Worm (Caenorhabditis elegans) whole organism, midembryonic: Measurements from ENCODE around the gene F58E6.11.

ENCODE experiments used
- T22C8.4 ChIP-seq: fragments of 200-800 bp; sonication (Bioruptor generic); IDR thresholded peaks from 2 replicates; pipeline ENCODE4 v1.3.6; 2022; ENCODE audit warnings: missing genetic modification characterization, missing compliant biosample characterization
- cog-1 ChIP-seq: sonication (generic microtip); optimal IDR thresholded peaks from 2 replicates; lab custom pipeline; 2016; ENCODE audit warnings: missing genetic modification characterization, missing compliant biosample characterization
- flt-1 ChIP-seq: fragments of 200-800 bp; sonication (Bioruptor generic); IDR thresholded peaks from 2 replicates; pipeline ENCODE4 v1.3.6; 2022; ENCODE audit warnings: missing genetic modification characterization, missing compliant biosample characterization
- klf-2 ChIP-seq: fragments of 200-800 bp; sonication (Bioruptor generic); conservative IDR thresholded peaks from 2 replicates; pipeline ENCODE4 v1.3.6; 2022; ENCODE audit warnings: missing genetic modification reagents, missing genetic modification characterization, missing compliant biosample characterization
- med-1 ChIP-seq: sonication (generic microtip); optimal IDR thresholded peaks from 2 replicates; lab custom pipeline; 2017; ENCODE audit warnings: missing genetic modification characterization, mild to moderate bottlenecking, missing compliant biosample characterization, antibody characterized with exemption, missing genetic modification reagents; ENCODE audit not compliant: insufficient read depth
- ref-1 ChIP-seq: fragments of 200-800 bp; sonication (Bioruptor generic); conservative IDR thresholded peaks from 2 replicates; pipeline ENCODE4 v1.3.6; 2022; ENCODE audit warnings: missing genetic modification reagents, missing genetic modification characterization, missing compliant biosample characterization
- tab-1 ChIP-seq: fragments of 200-800 bp; sonication (Bioruptor generic); IDR thresholded peaks from 2 replicates; pipeline ENCODE4 v1.3.6; 2022; ENCODE audit warnings: missing genetic modification characterization, missing compliant biosample characterization
- ztf-23 ChIP-seq: fragments of 200-800 bp; sonication (Bioruptor generic); IDR thresholded peaks from 2 replicates; pipeline ENCODE4 v1.3.6; 2022; ENCODE audit warnings: missing genetic modification reagents, missing genetic modification characterization, missing compliant biosample characterization
- ztf-29 ChIP-seq: fragments of 200-800 bp; sonication (Bioruptor generic); IDR thresholded peaks from 2 replicates; pipeline ENCODE4 v1.3.6; 2022; ENCODE audit warnings: missing genetic modification reagents, missing genetic modification characterization, missing compliant biosample characterization

Gene F58E6.11

DNA sequence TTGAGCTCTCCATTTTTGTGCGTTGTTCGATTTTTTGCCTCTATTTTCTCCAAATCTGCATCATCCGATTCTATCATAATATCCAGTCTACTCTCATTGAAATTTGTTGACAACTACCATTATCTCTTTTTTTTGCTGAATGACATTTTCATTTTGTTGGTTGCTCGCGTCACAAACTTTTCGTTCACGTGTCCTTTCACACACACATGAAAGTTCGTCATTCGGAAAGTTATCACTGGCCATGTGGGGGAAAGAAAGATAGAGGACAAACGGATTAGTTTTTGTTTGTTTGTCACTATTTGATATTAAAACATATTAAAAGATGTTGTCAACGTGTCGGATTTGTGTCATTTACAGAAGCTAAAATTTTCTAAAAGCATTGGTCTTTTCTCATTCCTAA is 37.2 kb upstream of the F58E6.11 start:
- TF ChIP-seq ztf-29 (no peak), flt-1 (GFP tag; lab: Robert Waterston, UW) (no peak), klf-2 (GFP tag; lab: Robert Waterston, UW) (no peak), ref-1 (GFP tag; lab: Robert Waterston, UW) (no peak), ztf-23 (GFP tag; lab: Robert Waterston, UW) (no peak), cog-1 (tag; lab: Kevin White, UChicago) (no peak), med-1 (GFP tag; lab: Kevin White, UChicago) (no peak), T22C8.4 (GFP tag; lab: Robert Waterston, UW) (no peak), tab-1 (no peak)

DNA sequence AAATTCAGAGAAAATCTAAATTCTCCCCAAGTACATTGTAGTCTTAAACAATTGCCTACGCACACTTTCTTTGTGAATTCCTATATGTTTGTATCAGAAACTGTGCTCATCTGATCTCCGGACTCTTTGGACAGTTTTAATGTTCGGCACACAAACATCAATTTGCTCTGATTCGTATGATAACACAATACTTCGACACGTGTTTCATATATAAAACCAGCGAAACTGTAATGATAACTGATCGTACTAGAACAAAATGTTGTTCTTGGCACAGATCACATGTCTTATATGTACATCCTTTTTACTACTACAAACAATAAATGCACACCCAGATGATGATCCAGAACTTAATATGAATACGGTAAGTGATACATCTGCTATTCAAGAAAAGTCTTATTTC is 33.5 kb upstream of the F58E6.11 start, which contains the start of gene lipl-2:
Gene lipl-2 (plus strand): TSS at position 236 of the 400 bp plus-strand sequence.
- TF ChIP-seq ztf-23 (GFP tag; lab: Robert Waterston, UW) (no peak), ztf-29 (no peak), med-1 (GFP tag; lab: Kevin White, UChicago) (no peak), klf-2 (GFP tag; lab: Robert Waterston, UW) (no peak), T22C8.4 (GFP tag; lab: Robert Waterston, UW) (no peak), cog-1 (tag; lab: Kevin White, UChicago) (no peak), flt-1 (GFP tag; lab: Robert Waterston, UW) (no peak), tab-1 (no peak), ref-1 (GFP tag; lab: Robert Waterston, UW) (no peak)

DNA sequence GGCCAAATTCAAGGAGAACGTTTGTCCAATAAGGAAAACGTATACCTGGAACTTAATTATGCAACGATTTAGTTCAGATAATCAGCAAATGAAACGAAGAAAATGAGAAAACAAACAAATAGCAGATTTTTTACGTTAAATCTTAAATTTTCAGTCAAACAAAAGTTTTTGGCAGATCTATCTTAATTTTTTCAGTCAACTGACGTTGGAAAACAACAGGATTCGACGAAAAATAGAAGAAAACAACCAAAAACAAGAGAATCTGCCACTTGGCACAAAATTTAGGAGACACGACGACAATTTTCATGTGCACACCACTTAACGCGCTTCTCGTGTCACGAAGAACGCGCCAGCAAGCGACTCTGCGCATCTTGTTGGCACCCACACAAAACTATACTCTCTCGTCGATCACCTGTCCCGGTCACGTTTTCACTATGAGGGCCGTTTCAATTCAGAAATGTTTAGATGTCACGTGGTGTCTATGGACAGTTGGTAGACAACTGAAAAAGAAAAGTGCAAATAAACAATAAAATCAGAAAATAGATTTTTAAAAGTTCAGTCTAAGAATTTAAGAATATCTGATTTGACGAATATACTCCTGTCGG is 32.0 kb upstream of the F58E6.11 start, which contains the start of gene ztf-7:
Gene ztf-7 (minus strand): TSS at position 51 of the 605 bp plus-strand sequence.
- TF ChIP-seq ztf-23 (GFP tag; lab: Robert Waterston, UW) (no peak), flt-1 (GFP tag; lab: Robert Waterston, UW) (no peak), ref-1 (GFP tag; lab: Robert Waterston, UW) (no peak), tab-1 (no peak), cog-1 (tag; lab: Kevin White, UChicago) (no peak), klf-2 (GFP tag; lab: Robert Waterston, UW) (no peak), med-1 (GFP tag; lab: Kevin White, UChicago) (no peak), ztf-29 (no peak), T22C8.4 (GFP tag; lab: Robert Waterston, UW) (no peak)

DNA sequence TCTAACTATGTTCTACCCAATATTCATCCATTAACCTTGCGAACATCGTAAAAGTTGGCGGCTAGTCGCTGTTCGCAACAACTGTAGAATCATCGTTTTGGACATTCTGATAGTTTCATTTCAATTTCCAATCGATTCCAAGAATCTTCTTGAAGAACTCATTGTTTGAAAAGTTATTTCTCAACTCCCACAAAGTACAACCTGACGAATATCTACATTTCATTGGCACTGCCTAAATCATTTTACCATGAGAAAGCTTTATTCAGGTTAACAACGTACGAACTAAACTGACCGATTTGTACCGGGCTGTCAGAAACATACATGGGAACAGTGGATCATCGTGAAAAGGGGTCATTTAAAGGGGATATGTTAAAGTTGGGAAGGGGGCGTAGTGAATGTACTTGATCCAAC is 28.9 kb upstream of the F58E6.11 start, which contains the start of gene F46B6.6:
Gene F46B6.6 (minus strand): TSS at position 148 of the 411 bp plus-strand sequence.
- no peak for TF ChIP-seq cog-1 (tag; lab: Kevin White, UChicago)
- TF ChIP-seq tab-1 = no peak
- no peak for TF ChIP-seq med-1 (GFP tag; lab: Kevin White, UChicago)
- no peak for TF ChIP-seq flt-1 (GFP tag; lab: Robert Waterston, UW)
- TF ChIP-seq T22C8.4 (GFP tag; lab: Robert Waterston, UW) = no peak
- no peak for TF ChIP-seq ztf-23 (GFP tag; lab: Robert Waterston, UW)
- no peak for TF ChIP-seq klf-2 (GFP tag; lab: Robert Waterston, UW)
- no peak for TF ChIP-seq ztf-29
- no peak for TF ChIP-seq ref-1 (GFP tag; lab: Robert Waterston, UW)

DNA sequence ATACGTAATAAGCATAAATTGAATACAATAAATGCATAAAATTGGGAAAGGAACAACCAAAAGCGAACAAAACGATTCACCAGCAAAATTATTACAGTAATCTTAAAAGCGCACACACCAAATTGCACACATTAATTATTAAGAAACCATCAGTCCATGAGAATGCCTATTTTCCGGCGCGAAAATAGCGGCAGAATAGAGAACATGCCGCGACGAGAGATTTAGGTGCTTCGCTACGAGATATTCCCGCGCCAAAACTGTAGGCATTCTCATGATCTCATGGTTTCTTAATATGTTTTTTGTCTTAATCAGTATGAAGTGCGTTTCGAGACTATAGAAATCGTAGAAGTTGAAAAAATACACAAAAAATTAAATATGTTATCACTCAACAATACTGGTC is 26.4 kb upstream of the F58E6.11 start:
- no peak for TF ChIP-seq med-1 (GFP tag; lab: Kevin White, UChicago)
- no peak for TF ChIP-seq T22C8.4 (GFP tag; lab: Robert Waterston, UW)
- TF ChIP-seq ref-1 (GFP tag; lab: Robert Waterston, UW) = no peak
- no peak for TF ChIP-seq flt-1 (GFP tag; lab: Robert Waterston, UW)
- no peak for TF ChIP-seq klf-2 (GFP tag; lab: Robert Waterston, UW)
- TF ChIP-seq ztf-23 (GFP tag; lab: Robert Waterston, UW) = no peak
- no peak for TF ChIP-seq tab-1
- no peak for TF ChIP-seq ztf-29
- TF ChIP-seq cog-1 (tag; lab: Kevin White, UChicago) = no peak

DNA sequence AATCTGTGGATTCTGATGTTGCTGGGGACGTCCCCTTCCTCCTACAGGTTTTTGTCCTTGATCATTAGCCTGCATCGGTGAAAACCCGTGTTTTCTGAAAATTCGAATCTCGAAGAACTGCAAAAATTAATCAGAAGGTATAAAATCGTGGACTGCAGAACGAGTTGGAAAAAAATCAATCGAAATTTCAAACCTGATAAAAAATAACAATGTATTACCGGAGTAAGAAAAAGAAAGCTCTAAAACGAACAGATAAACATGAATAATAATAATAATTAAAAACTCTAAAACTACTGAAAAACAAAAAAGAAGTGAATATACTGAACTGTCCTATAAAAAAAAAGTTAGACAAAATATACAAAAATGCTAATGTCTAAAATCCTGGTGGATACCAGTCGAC is 25.2 kb upstream of the F58E6.11 start, which contains the start of gene F46B6.5:
Gene F46B6.5 (minus strand): TSS at position 101 of the 400 bp plus-strand sequence.
- TF ChIP-seq med-1 (GFP tag; lab: Kevin White, UChicago) (no peak), T22C8.4 (GFP tag; lab: Robert Waterston, UW) (no peak), cog-1 (tag; lab: Kevin White, UChicago) (no peak), klf-2 (GFP tag; lab: Robert Waterston, UW) (no peak), flt-1 (GFP tag; lab: Robert Waterston, UW) (no peak), ztf-23 (GFP tag; lab: Robert Waterston, UW) (no peak), ztf-29 (no peak), ref-1 (GFP tag; lab: Robert Waterston, UW) (no peak), tab-1 (no peak)

DNA sequence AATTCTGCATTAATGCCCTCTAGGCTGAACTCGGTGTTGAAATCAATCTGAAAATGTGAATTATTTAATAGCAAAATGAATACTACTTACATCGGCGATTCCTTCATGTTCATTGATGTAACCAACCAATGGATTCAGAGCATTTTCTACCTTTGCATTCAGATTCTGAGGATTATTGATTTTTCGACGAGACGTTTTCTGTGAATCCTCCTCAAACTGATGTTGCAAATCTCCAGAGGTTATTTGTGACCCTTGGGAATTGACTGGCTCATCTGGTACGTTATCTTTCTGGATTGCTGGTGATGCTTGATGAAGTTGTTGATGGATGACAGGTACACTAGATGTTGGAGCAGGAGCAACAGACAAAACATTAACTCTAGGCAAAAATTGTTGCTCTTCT is 24.3 kb upstream of the F58E6.11 start:
- TF ChIP-seq T22C8.4 (GFP tag; lab: Robert Waterston, UW) = peak; percentile 30; the same call in 1 of the 2 replicates
- TF ChIP-seq ztf-29 = no peak

DNA sequence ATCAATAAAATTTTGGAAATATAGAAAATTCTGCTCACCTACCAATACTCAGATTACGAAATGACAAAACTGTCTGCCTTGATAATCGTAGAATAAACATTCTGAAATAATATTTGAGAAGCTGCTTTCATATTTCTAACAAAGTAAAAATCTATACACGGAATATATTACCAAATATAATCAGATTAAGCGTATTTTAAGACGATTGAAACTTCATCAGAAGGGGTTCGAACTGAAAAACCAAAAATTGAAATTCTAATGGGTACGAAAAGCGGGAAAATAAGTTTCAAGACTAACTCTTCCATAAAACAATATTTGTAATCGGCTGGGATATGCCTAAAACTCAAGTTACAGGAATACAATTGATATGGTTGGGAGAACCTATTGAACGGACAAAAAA is 21.6 kb upstream of the F58E6.11 start, which contains the start of gene F46B6.4:
Gene F46B6.4 (minus strand): TSS at position 101 of the 400 bp plus-strand sequence.
- TF ChIP-seq tab-1 = no peak
- TF ChIP-seq med-1 (GFP tag; lab: Kevin White, UChicago) = no peak
- TF ChIP-seq ztf-29 = no peak
- no peak for TF ChIP-seq cog-1 (tag; lab: Kevin White, UChicago)
- no peak for TF ChIP-seq flt-1 (GFP tag; lab: Robert Waterston, UW)
- no peak for TF ChIP-seq ztf-23 (GFP tag; lab: Robert Waterston, UW)
- no peak for TF ChIP-seq ref-1 (GFP tag; lab: Robert Waterston, UW)
- TF ChIP-seq T22C8.4 (GFP tag; lab: Robert Waterston, UW) = no peak
- no peak for TF ChIP-seq klf-2 (GFP tag; lab: Robert Waterston, UW)

DNA sequence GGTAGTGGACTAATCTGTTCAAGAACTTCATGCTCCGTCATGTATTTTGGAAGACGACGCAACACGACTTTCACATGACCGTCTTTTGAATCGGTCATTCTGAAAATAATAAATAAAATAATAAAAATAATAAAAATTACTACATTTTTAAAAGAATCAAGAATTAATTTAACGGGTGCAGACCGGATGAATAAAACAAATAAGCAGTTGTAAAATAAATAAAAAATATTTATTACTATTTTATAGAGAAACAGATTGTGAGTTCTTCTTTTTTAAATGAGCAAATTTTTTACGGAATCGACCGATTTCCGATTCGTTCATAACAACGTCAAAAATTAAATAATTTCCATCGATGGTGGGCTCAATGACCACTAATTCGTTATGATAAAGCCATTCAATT is 19.9 kb upstream of the F58E6.11 start, which contains the start of gene smg-4:
Gene smg-4 (minus strand): TSS at position 101 of the 400 bp plus-strand sequence.
- TF ChIP-seq tab-1 = no peak
- no peak for TF ChIP-seq ref-1 (GFP tag; lab: Robert Waterston, UW)
- TF ChIP-seq klf-2 (GFP tag; lab: Robert Waterston, UW) = no peak
- TF ChIP-seq ztf-23 (GFP tag; lab: Robert Waterston, UW) = no peak
- no peak for TF ChIP-seq T22C8.4 (GFP tag; lab: Robert Waterston, UW)
- no peak for TF ChIP-seq ztf-29
- no peak for TF ChIP-seq med-1 (GFP tag; lab: Kevin White, UChicago)
- TF ChIP-seq cog-1 (tag; lab: Kevin White, UChicago) = no peak
- no peak for TF ChIP-seq flt-1 (GFP tag; lab: Robert Waterston, UW)
